Worm (Caenorhabditis elegans): Measurements from ENCODE around the gene calu-1.

ce11 chrX:5006972-5007371 lies 36.3 kb upstream of the calu-1 start:
- no peak for TF ChIP-seq med-1 (GFP tag; optimal IDR thresholded peaks at IDR 0.05; ENCODE audit: insufficient read depth)
- TF ChIP-seq flt-1 (GFP tag; IDR thresholded peaks at IDR 0.05) = no peak
- no peak for TF ChIP-seq ztf-23 (GFP tag; IDR thresholded peaks at IDR 0.05)
- no peak for TF ChIP-seq T22C8.4 (GFP tag; IDR thresholded peaks at IDR 0.05)
- no peak for TF ChIP-seq ztf-29 (GFP tag; IDR thresholded peaks at IDR 0.05)
- TF ChIP-seq tab-1 (GFP tag; IDR thresholded peaks at IDR 0.05) = no peak
- TF ChIP-seq ref-1 (GFP tag; conservative IDR thresholded peaks at IDR 0.05) = no peak
- TF ChIP-seq cog-1 (tag; optimal IDR thresholded peaks at IDR 0.05) = no peak
- no peak for TF ChIP-seq klf-2 (GFP tag; conservative IDR thresholded peaks at IDR 0.05)

All from whole organism, midembryonic.